Fruit fly (Drosophila melanogaster) whole organism, prepupa: ENCODE data around the gene IA-2.

ENCODE experiments used
- Blimp-1 ChIP-seq: fragments of 200-800 bp; sonication (Bioruptor generic); optimal IDR thresholded peaks from 3 replicates; lab custom pipeline; 2017; ENCODE audit warnings: missing biosample characterization, missing genetic modification characterization, mild to moderate bottlenecking, moderate library complexity, missing genetic modification reagents
- CG10669 ChIP-seq: fragments of 200-800 bp; sonication (Bioruptor generic); optimal IDR thresholded peaks from 3 replicates; lab custom pipeline; 2018; ENCODE audit warnings: missing biosample characterization, mild to moderate bottlenecking, missing genetic modification characterization, moderate library complexity
- CG11294 ChIP-seq: fragments of 200-800 bp; sonication (Bioruptor generic); IDR thresholded peaks from 2 replicates; pipeline ENCODE4 v1.3.6; 2022; ENCODE audit warnings: missing biosample characterization, missing genetic modification characterization
- CG11762 ChIP-seq: fragments of 200-800 bp; sonication (Bioruptor generic); optimal IDR thresholded peaks from 3 replicates; lab custom pipeline; 2016; ENCODE audit warnings: missing biosample characterization, missing genetic modification characterization; ENCODE audit not compliant: insufficient read depth
- CG11902 ChIP-seq: fragments of 200-800 bp; sonication (Bioruptor generic); optimal IDR thresholded peaks from 3 replicates; lab custom pipeline; 2016; ENCODE audit warnings: missing biosample characterization, missing genetic modification characterization
- CG15336 ChIP-seq: fragments of 200-800 bp; sonication (Bioruptor generic); IDR thresholded peaks from 2 replicates; pipeline ENCODE4 v1.3.6; 2022; ENCODE audit warnings: missing biosample characterization, missing genetic modification characterization
- CG16779 ChIP-seq: fragments of 200-800 bp; sonication (Bioruptor generic); optimal IDR thresholded peaks from 3 replicates; lab custom pipeline; 2017; ENCODE audit warnings: missing biosample characterization, mild to moderate bottlenecking, missing genetic modification characterization
- CG3032 ChIP-seq: fragments of 200-800 bp; optimal IDR thresholded peaks from 2 replicates; lab custom pipeline; 2019; ENCODE audit warnings: missing biosample characterization, mild to moderate bottlenecking, missing genetic modification characterization, moderate library complexity
- CG31627 ChIP-seq: fragments of 200-800 bp; sonication (Bioruptor generic); optimal IDR thresholded peaks from 3 replicates; lab custom pipeline; 2016; ENCODE audit warnings: missing biosample characterization, missing genetic modification characterization
- CG32006 ChIP-seq: fragments of 200-800 bp; sonication (Bioruptor generic); optimal IDR thresholded peaks from 3 replicates; lab custom pipeline; 2017; ENCODE audit warnings: missing biosample characterization, mild to moderate bottlenecking, missing genetic modification characterization
- CG4318 ChIP-seq: fragments of 200-800 bp; sonication (Bioruptor generic); optimal IDR thresholded peaks from 3 replicates; lab custom pipeline; 2017; ENCODE audit warnings: missing biosample characterization, mild to moderate bottlenecking, missing genetic modification characterization
- CG6163 ChIP-seq: fragments of 200-800 bp; sonication (Bioruptor generic); IDR thresholded peaks from 3 replicates; pipeline ENCODE4 v1.3.6; 2022; ENCODE audit warnings: missing biosample characterization, missing genetic modification characterization
- CG6276 ChIP-seq: fragments of 200-800 bp; sonication (Bioruptor generic); optimal IDR thresholded peaks from 2 replicates; lab custom pipeline; 2017; ENCODE audit warnings: missing biosample characterization, mild to moderate bottlenecking, missing genetic modification characterization
- CG6792 ChIP-seq: fragments of 200-800 bp; sonication (Bioruptor generic); optimal IDR thresholded peaks from 3 replicates; lab custom pipeline; 2016; ENCODE audit warnings: missing biosample characterization, missing genetic modification characterization
- CG6808 ChIP-seq: fragments of 200-800 bp; sonication (Bioruptor generic); optimal IDR thresholded peaks from 3 replicates; lab custom pipeline; 2017; ENCODE audit warnings: missing biosample characterization, missing genetic modification characterization, mild to moderate bottlenecking, moderate library complexity, missing genetic modification reagents
- CG6854 ChIP-seq: fragments of 200-800 bp; sonication (Bioruptor generic); optimal IDR thresholded peaks from 2 replicates; lab custom pipeline; 2017; ENCODE audit warnings: missing biosample characterization, mild to moderate bottlenecking, missing genetic modification characterization
- CG8119 ChIP-seq: fragments of 200-800 bp; sonication (Bioruptor generic); IDR thresholded peaks from 3 replicates; pipeline ENCODE4 v1.3.6; 2022; ENCODE audit warnings: missing biosample characterization, missing genetic modification characterization
- CG8319 ChIP-seq: fragments of 200-800 bp; sonication (Bioruptor generic); optimal IDR thresholded peaks from 3 replicates; lab custom pipeline; 2016; ENCODE audit warnings: missing biosample characterization, missing genetic modification characterization
- CG9139 ChIP-seq: fragments of 200-800 bp; sonication (Bioruptor generic); optimal IDR thresholded peaks from 3 replicates; lab custom pipeline; 2017; ENCODE audit warnings: missing biosample characterization, mild to moderate bottlenecking, missing genetic modification characterization
- Eip75B ChIP-seq: fragments of 200-800 bp; sonication (Bioruptor generic); optimal IDR thresholded peaks from 3 replicates; lab custom pipeline; 2016; ENCODE audit warnings: missing biosample characterization, missing genetic modification characterization
- Eip93F ChIP-seq: fragments of 200-800 bp; sonication (Bioruptor generic); optimal IDR thresholded peaks from 2 replicates; lab custom pipeline; 2016; ENCODE audit warnings: missing biosample characterization, mild to moderate bottlenecking, missing genetic modification characterization
- Ets21C ChIP-seq: fragments of 200-800 bp; sonication (Bioruptor generic); optimal IDR thresholded peaks from 3 replicates; lab custom pipeline; 2016; ENCODE audit warnings: missing biosample characterization, missing genetic modification characterization
- Ets96B ChIP-seq: fragments of 200-800 bp; optimal IDR thresholded peaks from 2 replicates; lab custom pipeline; 2019; ENCODE audit warnings: missing biosample characterization, mild to moderate bottlenecking, missing genetic modification characterization, moderate library complexity
- Gug ChIP-seq: fragments of 200-800 bp; sonication (Bioruptor generic); IDR thresholded peaks from 2 replicates; pipeline ENCODE4 v1.3.6; 2022; ENCODE audit warnings: missing biosample characterization, missing genetic modification characterization
- Hr38 ChIP-seq: sonication (Bioruptor generic); optimal IDR thresholded peaks from 2 replicates; lab custom pipeline; 2016; ENCODE audit warnings: missing biosample characterization, missing genetic modification characterization
- Hr4 ChIP-seq: fragments of 200-800 bp; sonication (Bioruptor generic); optimal IDR thresholded peaks from 3 replicates; lab custom pipeline; 2016; ENCODE audit warnings: missing biosample characterization, missing genetic modification characterization
- Lpt ChIP-seq: fragments of 200-800 bp; sonication (Bioruptor generic); optimal IDR thresholded peaks from 3 replicates; lab custom pipeline; 2016; ENCODE audit warnings: missing biosample characterization, missing genetic modification characterization
- OdsH ChIP-seq: fragments of 200-800 bp; sonication (Bioruptor generic); optimal IDR thresholded peaks from 3 replicates; lab custom pipeline; 2016; ENCODE audit warnings: missing biosample characterization, missing genetic modification characterization
- Smox ChIP-seq: fragments of 200-800 bp; sonication (Bioruptor generic); optimal IDR thresholded peaks from 3 replicates; lab custom pipeline; 2016; ENCODE audit warnings: missing biosample characterization, missing genetic modification characterization
- Sox14 ChIP-seq: fragments of 200-800 bp; sonication (Bioruptor generic); optimal IDR thresholded peaks from 3 replicates; lab custom pipeline; 2016; ENCODE audit warnings: missing biosample characterization, missing genetic modification characterization
- achi ChIP-seq: fragments of 200-800 bp; sonication (Bioruptor generic); optimal IDR thresholded peaks from 3 replicates; lab custom pipeline; 2016; ENCODE audit warnings: missing biosample characterization, missing genetic modification characterization
- acj6 ChIP-seq: fragments of 200-800 bp; sonication (Bioruptor generic); optimal IDR thresholded peaks from 3 replicates; lab custom pipeline; 2016; ENCODE audit warnings: missing biosample characterization, missing genetic modification characterization
- cyc ChIP-seq: fragments of 200-800 bp; sonication (Bioruptor generic); optimal IDR thresholded peaks from 3 replicates; lab custom pipeline; 2016; ENCODE audit warnings: missing biosample characterization, missing genetic modification characterization
- dac ChIP-seq: fragments of 200-800 bp; sonication (Bioruptor generic); optimal IDR thresholded peaks from 2 replicates; lab custom pipeline; 2017; ENCODE audit warnings: missing biosample characterization, mild to moderate bottlenecking, missing genetic modification characterization
- dsx ChIP-seq: fragments of 200-800 bp; optimal IDR thresholded peaks from 3 replicates; lab custom pipeline; 2019; ENCODE audit warnings: missing biosample characterization, mild to moderate bottlenecking, missing genetic modification characterization, moderate library complexity; ENCODE audit not compliant: poor library complexity, severe bottlenecking
- eg ChIP-seq: fragments of 200-800 bp; sonication (Bioruptor generic); IDR thresholded peaks from 3 replicates; pipeline ENCODE4 v1.3.6; 2022; ENCODE audit warnings: missing biosample characterization, missing genetic modification characterization
- esn ChIP-seq: fragments of 200-800 bp; sonication (Bioruptor generic); optimal IDR thresholded peaks from 2 replicates; lab custom pipeline; 2016; ENCODE audit warnings: missing biosample characterization, mild to moderate bottlenecking, missing genetic modification characterization, moderate library complexity
- fd85E ChIP-seq: fragments of 200-800 bp; sonication (Bioruptor generic); optimal IDR thresholded peaks from 3 replicates; lab custom pipeline; 2016; ENCODE audit warnings: missing biosample characterization, missing genetic modification characterization
- lz ChIP-seq: fragments of 200-800 bp; sonication (Bioruptor generic); optimal IDR thresholded peaks from 3 replicates; lab custom pipeline; 2016; ENCODE audit warnings: missing biosample characterization, missing genetic modification characterization
- net ChIP-seq: fragments of 200-800 bp; sonication (Bioruptor generic); optimal IDR thresholded peaks from 3 replicates; lab custom pipeline; 2016; ENCODE audit warnings: missing biosample characterization, missing genetic modification characterization
- pdm3 ChIP-seq: fragments of 200-800 bp; sonication (Bioruptor generic); optimal IDR thresholded peaks from 3 replicates; lab custom pipeline; 2016; ENCODE audit warnings: missing biosample characterization, missing genetic modification characterization
- salr ChIP-seq, 2 experiments: fragments of 200-800 bp; sonication (Bioruptor generic); optimal IDR thresholded peaks; 3 replicates each; lab custom pipeline; 2016 to 2018; ENCODE audit warnings: missing biosample characterization in 2 of 2, missing genetic modification characterization in 2 of 2, mild to moderate bottlenecking in 1 of 2
- spab ChIP-seq: fragments of 200-800 bp; sonication (Bioruptor generic); optimal IDR thresholded peaks from 2 replicates; lab custom pipeline; 2017; ENCODE audit warnings: missing biosample characterization, mild to moderate bottlenecking, missing genetic modification characterization, missing genetic modification reagents
- ss ChIP-seq, 2 experiments: fragments of 200-800 bp; sonication (Bioruptor generic); optimal IDR thresholded peaks; 2 replicates in 1 of 2; 3 replicates in 1 of 2; lab custom pipeline; 2017 to 2018; ENCODE audit warnings: mild to moderate bottlenecking in 2 of 2, missing biosample characterization in 2 of 2, missing genetic modification characterization in 2 of 2, moderate library complexity in 1 of 2
- svp ChIP-seq: fragments of 200-800 bp; sonication (Bioruptor generic); peaks from one replicate; lab custom pipeline; 2016; ENCODE audit warnings: missing biosample characterization, missing genetic modification characterization
- topi ChIP-seq: fragments of 200-800 bp; sonication (Bioruptor generic); optimal IDR thresholded peaks from 3 replicates; lab custom pipeline; 2016; ENCODE audit warnings: missing biosample characterization, missing genetic modification characterization
- vri ChIP-seq: fragments of 200-800 bp; sonication (Bioruptor generic); optimal IDR thresholded peaks from 3 replicates; lab custom pipeline; 2016; ENCODE audit warnings: missing biosample characterization, mild to moderate bottlenecking, missing genetic modification characterization

Gene IA-2

dm6 chr2L:1070332-1070731 is 22.5 kb upstream of the IA-2 start (continued):
- TF ChIP-seq CG4318 (GFP tag; lab: Kevin White, UChicago) (peak; percentile 51), CG8119 (GFP tag; lab: Robert Waterston, UW) (peak; percentile 56; the same call in 2 of the 3 replicates), CG6808 (GFP tag; lab: Kevin White, UChicago) (peak; percentile 58), eg (peak; percentile 71), Hr38 (no peak), Blimp-1 (GFP tag; lab: Kevin White, UChicago) (no peak), cyc (GFP tag; lab: Kevin White, UChicago) (peak; percentile 45), salr (GFP tag; optimal IDR thresholded peaks at IDR 0.05; lab: Kevin White, UChicago) (peak; percentile 40 to 56), CG16779 (tag; lab: Kevin White, UChicago) (no peak), topi (GFP tag; lab: Kevin White, UChicago) (peak; percentile 66), achi (peak; percentile 73), CG6792 (GFP tag; lab: Kevin White, UChicago) (peak; percentile 36), OdsH (peak; percentile 66), CG31627 (GFP tag; lab: Kevin White, UChicago) (peak; percentile 46), CG8319 (GFP tag; lab: Kevin White, UChicago) (peak; percentile 4), Ets96B (tag; lab: Kevin White, UChicago) (peak; percentile 66), dac (peak; percentile 32), CG11902 (GFP tag; lab: Kevin White, UChicago) (peak; percentile 5), CG32006 (peak; percentile 70), fd85E (GFP tag; lab: Kevin White, UChicago) (no peak), Gug (GFP tag; lab: Robert Waterston, UW) (peak; percentile 64), svp (peak; percentile 72), Lpt (GFP tag; lab: Kevin White, UChicago) (peak; percentile 53)

dm6 chr2L:1069475-1069874 is 21.6 kb upstream of the IA-2 start:
- TF ChIP-seq spab (GFP tag; lab: Kevin White, UChicago) (no peak), CG6854 (no peak), CG4318 (GFP tag; lab: Kevin White, UChicago) (no peak), CG6276 (GFP tag; lab: Kevin White, UChicago) (no peak), CG6163 (GFP tag; lab: Robert Waterston, UW) (0 out of 3 replicates have a peak, but pooled peaks have one; percentile 12), dsx (GFP tag; lab: Kevin White, UChicago) (no peak), topi (GFP tag; lab: Kevin White, UChicago) (peak; percentile 12), vri (GFP tag; lab: Kevin White, UChicago) (peak; percentile 13), CG31627 (GFP tag; lab: Kevin White, UChicago) (no peak), Sox14 (GFP tag; lab: Kevin White, UChicago) (no peak), Eip93F (GFP tag; lab: Kevin White, UChicago) (no peak), CG16779 (tag; lab: Kevin White, UChicago) (no peak), net (no peak), lz (peak; percentile 16), OdsH (peak; percentile 23), Hr38 (no peak), Eip75B (GFP tag; lab: Kevin White, UChicago) (no peak), fd85E (GFP tag; lab: Kevin White, UChicago) (no peak), CG9139 (no peak), Blimp-1 (GFP tag; lab: Kevin White, UChicago) (no peak), ss (GFP tag; optimal IDR thresholded peaks at IDR 0.05; lab: Kevin White, UChicago) (no peak), Ets96B (tag; lab: Kevin White, UChicago) (no peak), svp (peak; percentile 77), CG32006 (no peak), achi (no peak), esn (peak; percentile 27), CG11294 (no peak), cyc (GFP tag; lab: Kevin White, UChicago) (no peak), salr (GFP tag; optimal IDR thresholded peaks at IDR 0.05; lab: Kevin White, UChicago) (no peak), CG8119 (GFP tag; lab: Robert Waterston, UW) (no peak), dac (no peak), CG11902 (GFP tag; lab: Kevin White, UChicago) (no peak), acj6 (GFP tag; lab: Kevin White, UChicago) (no peak), CG3032 (tag; lab: Kevin White, UChicago) (no peak), CG15336 (no peak), Smox (GFP tag; lab: Kevin White, UChicago) (peak; percentile 33), Ets21C (no peak), CG11762 (GFP tag; lab: Kevin White, UChicago) (no peak), pdm3 (GFP tag; lab: Kevin White, UChicago) (no peak), Hr4 (no peak), CG10669 (GFP tag; lab: Kevin White, UChicago) (no peak), Gug (GFP tag; lab: Robert Waterston, UW) (no peak)
